Worm (Caenorhabditis elegans) whole organism, L4 larva: ENCODE data around the gene eif-3.F.

ENCODE experiments used
- F44E2.7 ChIP-seq: fragments of 200-800 bp; sonication (Bioruptor generic); IDR thresholded peaks from 2 replicates; pipeline ENCODE4 v2.1.2; 2022; ENCODE audit warnings: missing genetic modification characterization, missing compliant biosample characterization
- T26A8.4 ChIP-seq: fragments of 200-800 bp; sonication (Bioruptor generic); IDR thresholded peaks from 2 replicates; pipeline ENCODE4 v1.3.6; 2022; ENCODE audit warnings: missing genetic modification characterization, missing compliant biosample characterization
- Y105C5A.15 ChIP-seq: fragments of 200-800 bp; sonication (Bioruptor generic); IDR thresholded peaks from 2 replicates; pipeline ENCODE4 v1.3.6; 2022; ENCODE audit warnings: missing genetic modification characterization, missing compliant biosample characterization
- Y48G9A.11 ChIP-seq: fragments of 200-800 bp; sonication (Bioruptor generic); IDR thresholded peaks from 2 replicates; pipeline ENCODE4 v1.3.6; 2022; ENCODE audit warnings: missing genetic modification reagents, missing genetic modification characterization, missing compliant biosample characterization
- Y5F2A.4 ChIP-seq: fragments of 200-800 bp; sonication (Bioruptor generic); optimal IDR thresholded peaks from 2 replicates; lab custom pipeline; 2018; ENCODE audit warnings: mild to moderate bottlenecking, missing genetic modification characterization, missing compliant biosample characterization
- Y75B8A.6 ChIP-seq: fragments of 200-800 bp; sonication (Bioruptor generic); IDR thresholded peaks from 2 replicates; pipeline ENCODE4 v1.3.6; 2022; ENCODE audit warnings: missing genetic modification reagents, missing genetic modification characterization, missing compliant biosample characterization
- aha-1 ChIP-seq: fragments of 150-350 bp; peaks from one replicate; lab custom pipeline; 2014; ENCODE audit warnings: missing biosample characterization, missing genetic modification characterization
- aly-2 ChIP-seq: sonication (generic microtip); optimal IDR thresholded peaks from 2 replicates; lab custom pipeline; 2018; ENCODE audit warnings: missing biosample characterization, missing genetic modification characterization
- ama-1 ChIP-seq: fragments of 150-350 bp; optimal IDR thresholded peaks from 2 replicates; lab custom pipeline; 2014; ENCODE audit warnings: inconsistent platforms, mixed read lengths
- ceh-82 ChIP-seq: sonication (generic microtip); optimal IDR thresholded peaks from 2 replicates; lab custom pipeline; 2017; ENCODE audit warnings: missing biosample characterization, missing genetic modification characterization
- ctbp-1 ChIP-seq: fragments of 200-800 bp; sonication (Bioruptor generic); IDR thresholded peaks from 2 replicates; pipeline ENCODE4 v1.3.6; 2022; ENCODE audit warnings: missing genetic modification reagents, missing genetic modification characterization, missing compliant biosample characterization
- daf-16 ChIP-seq, 3 experiments: sonication (generic microtip); optimal IDR thresholded peaks; 2 replicates each; lab custom pipeline; 2016 to 2017; ENCODE audit warnings: missing genetic modification characterization in 3 of 3, missing genetic modification reagents in 3 of 3, mild to moderate bottlenecking in 2 of 3, missing compliant biosample characterization in 2 of 3, missing biosample characterization in 1 of 3, moderate library complexity in 1 of 3
- daf-19 ChIP-seq: fragments of 200-800 bp; sonication (Bioruptor generic); conservative IDR thresholded peaks from 2 replicates; pipeline ENCODE4 v1.3.6; 2022; ENCODE audit warnings: missing genetic modification characterization, missing compliant biosample characterization
- dmd-6 ChIP-seq: fragments of 200-800 bp; sonication (Bioruptor generic); IDR thresholded peaks from 2 replicates; pipeline ENCODE4 v1.3.6; 2022; ENCODE audit warnings: missing genetic modification reagents, missing genetic modification characterization, missing compliant biosample characterization
- duxl-1 ChIP-seq: sonication (generic microtip); optimal IDR thresholded peaks from 2 replicates; lab custom pipeline; 2016; ENCODE audit warnings: mild to moderate bottlenecking, missing genetic modification characterization, moderate library complexity, missing compliant biosample characterization; ENCODE audit not compliant: poor library complexity
- fkh-10 ChIP-seq: fragments of 150-350 bp; optimal IDR thresholded peaks from 2 replicates; lab custom pipeline; 2014; ENCODE audit warnings: missing biosample characterization, missing genetic modification reagents, missing genetic modification characterization
- fos-1 ChIP-seq: fragments of 150-350 bp; optimal IDR thresholded peaks from 2 replicates; lab custom pipeline; 2014; ENCODE audit warnings: missing biosample characterization, missing genetic modification characterization
- hif-1 ChIP-seq, 2 experiments: sonication (generic microtip); optimal IDR thresholded peaks; 2 replicates each; lab custom pipeline; 2016 to 2017; ENCODE audit warnings: missing compliant biosample characterization in 2 of 2, missing genetic modification characterization in 2 of 2, missing genetic modification reagents in 2 of 2, missing genotype in 2 of 2, mild to moderate bottlenecking in 1 of 2
- hlh-30 ChIP-seq: sonication (generic microtip); optimal IDR thresholded peaks from 2 replicates; lab custom pipeline; 2017; ENCODE audit warnings: antibody characterized with exemption, mild to moderate bottlenecking, missing genetic modification characterization, missing compliant biosample characterization; ENCODE audit not compliant: insufficient read depth
- lin-1 ChIP-seq: fragments of 200-800 bp; sonication (Bioruptor generic); IDR thresholded peaks from 2 replicates; pipeline ENCODE4 v1.3.6; 2022; ENCODE audit warnings: missing genetic modification reagents, missing genetic modification characterization, missing compliant biosample characterization
- lsy-2 ChIP-seq, 2 experiments: fragments of 150-350 bp in 1 of 2; sonication (generic microtip) in 1 of 2; optimal IDR thresholded peaks; 2 replicates each; lab custom pipeline; 2014 to 2017; ENCODE audit warnings: missing biosample characterization in 2 of 2, missing genetic modification characterization in 2 of 2
- mdt-29 ChIP-seq: fragments of 200-800 bp; sonication (Bioruptor generic); IDR thresholded peaks from 2 replicates; pipeline ENCODE4 v1.3.6; 2022; ENCODE audit warnings: missing genetic modification reagents, missing genetic modification characterization, missing compliant biosample characterization
- mes-2 ChIP-seq: sonication (generic microtip); optimal IDR thresholded peaks from 2 replicates; lab custom pipeline; 2016; ENCODE audit warnings: missing genotype, mild to moderate bottlenecking, missing genetic modification characterization, missing compliant biosample characterization; ENCODE audit not compliant: poor library complexity, severe bottlenecking
- mxl-3 ChIP-seq: fragments of 200-800 bp; sonication (Bioruptor generic); optimal IDR thresholded peaks from 2 replicates; lab custom pipeline; 2018; ENCODE audit warnings: mild to moderate bottlenecking, missing genetic modification characterization, missing compliant biosample characterization
- nhr-10 ChIP-seq: fragments of 150-350 bp; optimal IDR thresholded peaks from 2 replicates; lab custom pipeline; 2014; ENCODE audit warnings: missing biosample characterization, missing genetic modification characterization
- nhr-102 ChIP-seq: sonication (generic microtip); optimal IDR thresholded peaks from 2 replicates; lab custom pipeline; 2016; ENCODE audit warnings: mild to moderate bottlenecking, missing genetic modification characterization, moderate library complexity, missing compliant biosample characterization
- nhr-11 ChIP-seq: fragments of 150-350 bp; optimal IDR thresholded peaks from 2 replicates; lab custom pipeline; 2014; ENCODE audit warnings: missing biosample characterization, missing genetic modification characterization
- nhr-111 ChIP-seq: fragments of 200-800 bp; sonication (Bioruptor generic); optimal IDR thresholded peaks from 2 replicates; lab custom pipeline; 2018; ENCODE audit warnings: mild to moderate bottlenecking, missing genetic modification characterization, missing compliant biosample characterization
- nhr-25 ChIP-seq: sonication (generic microtip); optimal IDR thresholded peaks from 2 replicates; lab custom pipeline; 2017; ENCODE audit warnings: missing genetic modification characterization, mild to moderate bottlenecking, missing compliant biosample characterization, antibody characterized with exemption, moderate library complexity, borderline replicate concordance; ENCODE audit not compliant: insufficient read depth
- nhr-41 ChIP-seq: fragments of 200-800 bp; sonication (Bioruptor generic); IDR thresholded peaks from 2 replicates; pipeline ENCODE4 v1.3.6; 2022; ENCODE audit warnings: missing genetic modification reagents, missing genetic modification characterization, missing compliant biosample characterization
- nhr-48 ChIP-seq: sonication (generic microtip); optimal IDR thresholded peaks from 2 replicates; lab custom pipeline; 2016; ENCODE audit warnings: mild to moderate bottlenecking, missing genetic modification characterization, missing compliant biosample characterization
- pha-4 ChIP-seq, 2 experiments: fragments of 150-350 bp in 1 of 2; fragments of 200-800 bp in 1 of 2; sonication (Bioruptor generic) in 1 of 2; IDR thresholded peaks in 1 of 2; optimal IDR thresholded peaks in 1 of 2; 2 replicates each; pipeline versions ENCODE4 v1.3.6 to Lab custom; 2014 to 2022; ENCODE audit warnings: missing genetic modification characterization in 2 of 2, missing genetic modification reagents in 2 of 2, missing biosample characterization in 1 of 2, missing compliant biosample characterization in 1 of 2
- php-3 ChIP-seq: fragments of 200-800 bp; sonication (Bioruptor generic); IDR thresholded peaks from 2 replicates; pipeline ENCODE4 v1.3.6; 2022; ENCODE audit warnings: missing genetic modification reagents, missing genetic modification characterization, missing compliant biosample characterization
- skn-1 ChIP-seq: fragments of 150-350 bp; optimal IDR thresholded peaks from 2 replicates; lab custom pipeline; 2014; ENCODE audit warnings: missing biosample characterization, missing genetic modification characterization
- spr-1 ChIP-seq: sonication (generic microtip); optimal IDR thresholded peaks from 2 replicates; lab custom pipeline; 2016; ENCODE audit warnings: mild to moderate bottlenecking, missing genetic modification characterization, missing compliant biosample characterization
- spr-3 ChIP-seq: fragments of 200-800 bp; sonication (Bioruptor generic); optimal IDR thresholded peaks from 2 replicates; lab custom pipeline; 2018; ENCODE audit warnings: mild to moderate bottlenecking, missing genetic modification characterization, missing compliant biosample characterization
- tra-1 ChIP-seq: fragments of 200-800 bp; sonication (Bioruptor generic); IDR thresholded peaks from 2 replicates; pipeline ENCODE4 v1.3.6; 2022; ENCODE audit warnings: missing genetic modification reagents, missing genetic modification characterization, missing compliant biosample characterization
- unc-62 ChIP-seq, 3 experiments: fragments of 150-350 bp in 1 of 3; sonication (generic microtip); optimal IDR thresholded peaks in 2 of 3; peaks in 1 of 3; 1 replicate in 1 of 3; 2 replicates in 2 of 3; lab custom pipeline; 2014 to 2017; ENCODE audit warnings: missing biosample characterization in 3 of 3, missing genetic modification characterization in 3 of 3, missing genetic modification reagents in 3 of 3, missing genotype in 1 of 3
- ztf-7 ChIP-seq: fragments of 150-350 bp; optimal IDR thresholded peaks from 2 replicates; lab custom pipeline; 2014; ENCODE audit warnings: missing biosample characterization, missing genetic modification characterization

Gene eif-3.F

ce11 chrII:9285171-9286025 is 46.0 kb upstream of the eif-3.F start, which contains the start of gene mtrr-1:
Gene mtrr-1, plus strand, starts transcription at chrII:9285975.
- TF ChIP-seq pha-4 (GFP tag; IDR thresholded peaks at IDR 0.05; lab: Robert Waterston, UW) (no peak), pha-4 (tag; optimal IDR thresholded peaks at IDR 0.05; lab: Kevin White, UChicago) (no peak), hlh-30 (tag; lab: Kevin White, UChicago) (no peak), nhr-102 (no peak), daf-19 (GFP tag; lab: Robert Waterston, UW) (no peak), ctbp-1 (peak; percentile 38; the same call in 1 of the 2 replicates), fkh-10 (GFP tag; lab: Kevin White, UChicago) (no peak), mes-2 (tag; lab: Kevin White, UChicago) (peak; percentile 39), nhr-10 (no peak), spr-1 (tag; lab: Kevin White, UChicago) (no peak), ama-1 (lab: Kevin White, UChicago) (peak; percentile 58), spr-3 (GFP tag; lab: Kevin White, UChicago) (no peak), nhr-111 (no peak), dmd-6 (GFP tag; lab: Robert Waterston, UW) (peak; percentile 46), nhr-41 (GFP tag; lab: Robert Waterston, UW) (no peak), unc-62 (GFP tag; optimal IDR thresholded peaks at IDR 0.05 in 1 of 2; lab: Kevin White, UChicago) (peak in 1 of 2 experiments; percentile 15), unc-62 (tag; optimal IDR thresholded peaks at IDR 0.05; lab: Kevin White, UChicago) (no peak), php-3 (no peak), Y48G9A.11 (GFP tag; lab: Robert Waterston, UW) (peak; percentile 67), skn-1 (tag; lab: Kevin White, UChicago) (no peak), mdt-29 (GFP tag; lab: Robert Waterston, UW) (no peak), F44E2.7 (no peak), nhr-48 (no peak), Y75B8A.6 (GFP tag; lab: Robert Waterston, UW) (no peak), ztf-7 (tag; lab: Kevin White, UChicago) (no peak), daf-16 (GFP tag; optimal IDR thresholded peaks at IDR 0.05; lab: Kevin White, UChicago) (peak in 1 of 2 experiments; percentile 48), daf-16 (tag; optimal IDR thresholded peaks at IDR 0.05; lab: Kevin White, UChicago) (no peak), tra-1 (GFP tag; lab: Robert Waterston, UW) (0 out of 2 replicates have a peak, but pooled peaks have one; percentile 27), ceh-82 (no peak), aly-2 (tag; lab: Kevin White, UChicago) (no peak), fos-1 (tag; lab: Kevin White, UChicago) (no peak), lin-1 (GFP tag; lab: Robert Waterston, UW) (0 out of 2 replicates have a peak, but pooled peaks have one; percentile 9), nhr-11 (no peak), Y5F2A.4 (GFP tag; lab: Kevin White, UChicago) (no peak), hif-1 (tag; optimal IDR thresholded peaks at IDR 0.05; lab: Kevin White, UChicago) (no peak), duxl-1 (tag; lab: Kevin White, UChicago) (peak; percentile 43), Y105C5A.15 (no peak), nhr-25 (tag; lab: Kevin White, UChicago) (no peak), lsy-2 (tag; optimal IDR thresholded peaks at IDR 0.05; lab: Kevin White, UChicago) (peak in 1 of 2 experiments; percentile 85), mxl-3 (no peak), aha-1 (tag; lab: Kevin White, UChicago) (peak; percentile 61), T26A8.4 (GFP tag; lab: Robert Waterston, UW) (peak; percentile 71; the same call in 1 of the 2 replicates)
